Worm (Caenorhabditis elegans) whole organism, L4 larva: Measurements from ENCODE around the gene rgs-11.

Experiments
- D1046.2 ChIP-seq: fragments of 200-800 bp; sonication (Bioruptor generic); IDR thresholded peaks from 2 replicates; pipeline ENCODE4 v1.3.6; 2022; ENCODE audit warnings: missing genetic modification characterization, missing compliant biosample characterization
- F26F4.8 ChIP-seq: fragments of 200-800 bp; sonication (Bioruptor generic); conservative IDR thresholded peaks from 2 replicates; pipeline ENCODE4 v1.3.6; 2022; ENCODE audit warnings: missing genetic modification characterization, missing compliant biosample characterization
- T20F7.1 ChIP-seq: fragments of 200-800 bp; sonication (Bioruptor generic); optimal IDR thresholded peaks from 2 replicates; lab custom pipeline; 2018; ENCODE audit warnings: mild to moderate bottlenecking, missing genetic modification characterization, missing compliant biosample characterization
- T26A8.4 ChIP-seq: fragments of 200-800 bp; sonication (Bioruptor generic); IDR thresholded peaks from 2 replicates; pipeline ENCODE4 v1.3.6; 2022; ENCODE audit warnings: missing genetic modification characterization, missing compliant biosample characterization
- Y5F2A.4 ChIP-seq: fragments of 200-800 bp; sonication (Bioruptor generic); optimal IDR thresholded peaks from 2 replicates; lab custom pipeline; 2018; ENCODE audit warnings: mild to moderate bottlenecking, missing genetic modification characterization, missing compliant biosample characterization
- ama-1 ChIP-seq: fragments of 150-350 bp; optimal IDR thresholded peaks from 2 replicates; lab custom pipeline; 2014; ENCODE audit warnings: inconsistent platforms, mixed read lengths
- ceh-28 ChIP-seq: fragments of 150-350 bp; optimal IDR thresholded peaks from 2 replicates; lab custom pipeline; 2014; ENCODE audit warnings: missing biosample characterization, missing genetic modification reagents, missing genetic modification characterization
- ceh-44 ChIP-seq: fragments of 200-800 bp; sonication (Bioruptor generic); IDR thresholded peaks from 2 replicates; pipeline ENCODE4 v1.3.6; 2022; ENCODE audit warnings: missing genetic modification reagents, missing genetic modification characterization, missing compliant biosample characterization
- ceh-62 ChIP-seq: sonication (generic microtip); optimal IDR thresholded peaks from 2 replicates; lab custom pipeline; 2017; ENCODE audit warnings: missing biosample characterization, missing genetic modification characterization
- ctbp-1 ChIP-seq: fragments of 200-800 bp; sonication (Bioruptor generic); IDR thresholded peaks from 2 replicates; pipeline ENCODE4 v1.3.6; 2022; ENCODE audit warnings: missing genetic modification reagents, missing genetic modification characterization, missing compliant biosample characterization
- daf-12 ChIP-seq: fragments of 150-350 bp; optimal IDR thresholded peaks from 2 replicates; lab custom pipeline; 2014; ENCODE audit warnings: missing biosample characterization, missing genetic modification reagents, missing genetic modification characterization
- daf-16 ChIP-seq, 3 experiments: sonication (generic microtip); optimal IDR thresholded peaks; 2 replicates each; lab custom pipeline; 2016 to 2017; ENCODE audit warnings: missing genetic modification characterization in 3 of 3, missing genetic modification reagents in 3 of 3, mild to moderate bottlenecking in 2 of 3, missing compliant biosample characterization in 2 of 3, missing biosample characterization in 1 of 3, moderate library complexity in 1 of 3
- dmd-6 ChIP-seq: fragments of 200-800 bp; sonication (Bioruptor generic); IDR thresholded peaks from 2 replicates; pipeline ENCODE4 v1.3.6; 2022; ENCODE audit warnings: missing genetic modification reagents, missing genetic modification characterization, missing compliant biosample characterization
- dmd-8 ChIP-seq: fragments of 200-800 bp; sonication (Bioruptor generic); IDR thresholded peaks from 2 replicates; pipeline ENCODE4 v1.3.6; 2022; ENCODE audit warnings: missing genetic modification characterization, missing compliant biosample characterization
- dpl-1 ChIP-seq: fragments of 150-350 bp; optimal IDR thresholded peaks from 2 replicates; lab custom pipeline; 2014; ENCODE audit warnings: missing biosample characterization, missing genetic modification reagents, missing genetic modification characterization
- fkh-10 ChIP-seq: fragments of 150-350 bp; optimal IDR thresholded peaks from 2 replicates; lab custom pipeline; 2014; ENCODE audit warnings: missing biosample characterization, missing genetic modification reagents, missing genetic modification characterization
- hlh-11 ChIP-seq: fragments of 200-800 bp; sonication (Bioruptor generic); optimal IDR thresholded peaks from 2 replicates; lab custom pipeline; 2018; ENCODE audit warnings: mild to moderate bottlenecking, missing genetic modification characterization, missing compliant biosample characterization
- hmg-1.1 ChIP-seq: fragments of 200-800 bp; sonication (Bioruptor generic); IDR thresholded peaks from 2 replicates; pipeline ENCODE4 v1.3.6; 2022; ENCODE audit warnings: missing genetic modification reagents, missing genetic modification characterization, missing compliant biosample characterization
- lim-7 ChIP-seq: fragments of 200-800 bp; sonication (Bioruptor generic); IDR thresholded peaks from 2 replicates; pipeline ENCODE4 v1.3.6; 2022; ENCODE audit warnings: missing genetic modification characterization, missing compliant biosample characterization
- lin-1 ChIP-seq: fragments of 200-800 bp; sonication (Bioruptor generic); IDR thresholded peaks from 2 replicates; pipeline ENCODE4 v1.3.6; 2022; ENCODE audit warnings: missing genetic modification reagents, missing genetic modification characterization, missing compliant biosample characterization
- lin-39 ChIP-seq: fragments of 150-350 bp; optimal IDR thresholded peaks from 2 replicates; lab custom pipeline; 2014; ENCODE audit warnings: missing biosample characterization, missing genetic modification reagents, missing genetic modification characterization
- lir-3 ChIP-seq: sonication (generic microtip); optimal IDR thresholded peaks from 2 replicates; lab custom pipeline; 2016; ENCODE audit warnings: mild to moderate bottlenecking, missing genetic modification characterization, missing compliant biosample characterization
- lsy-2 ChIP-seq, 2 experiments: fragments of 150-350 bp in 1 of 2; sonication (generic microtip) in 1 of 2; optimal IDR thresholded peaks; 2 replicates each; lab custom pipeline; 2014 to 2017; ENCODE audit warnings: missing biosample characterization in 2 of 2, missing genetic modification characterization in 2 of 2
- mep-1 ChIP-seq: fragments of 150-350 bp; sonication (generic microtip); optimal IDR thresholded peaks from 3 replicates; lab custom pipeline; 2014; ENCODE audit warnings: missing biosample characterization, missing genetic modification characterization
- mxl-3 ChIP-seq: fragments of 200-800 bp; sonication (Bioruptor generic); optimal IDR thresholded peaks from 2 replicates; lab custom pipeline; 2018; ENCODE audit warnings: mild to moderate bottlenecking, missing genetic modification characterization, missing compliant biosample characterization
- nhr-102 ChIP-seq: sonication (generic microtip); optimal IDR thresholded peaks from 2 replicates; lab custom pipeline; 2016; ENCODE audit warnings: mild to moderate bottlenecking, missing genetic modification characterization, moderate library complexity, missing compliant biosample characterization
- nhr-11 ChIP-seq: fragments of 150-350 bp; optimal IDR thresholded peaks from 2 replicates; lab custom pipeline; 2014; ENCODE audit warnings: missing biosample characterization, missing genetic modification characterization
- nhr-237 ChIP-seq: sonication (generic microtip); optimal IDR thresholded peaks from 2 replicates; lab custom pipeline; 2017; ENCODE audit warnings: missing biosample characterization, missing genetic modification characterization
- nhr-25 ChIP-seq: sonication (generic microtip); optimal IDR thresholded peaks from 2 replicates; lab custom pipeline; 2017; ENCODE audit warnings: missing genetic modification characterization, mild to moderate bottlenecking, missing compliant biosample characterization, antibody characterized with exemption, moderate library complexity, borderline replicate concordance; ENCODE audit not compliant: insufficient read depth
- nhr-48 ChIP-seq: sonication (generic microtip); optimal IDR thresholded peaks from 2 replicates; lab custom pipeline; 2016; ENCODE audit warnings: mild to moderate bottlenecking, missing genetic modification characterization, missing compliant biosample characterization
- nhr-6 ChIP-seq: fragments of 150-350 bp; optimal IDR thresholded peaks from 2 replicates; lab custom pipeline; 2014; ENCODE audit warnings: missing biosample characterization, missing genetic modification characterization
- pqm-1 ChIP-seq: sonication (generic microtip); optimal IDR thresholded peaks from 2 replicates; lab custom pipeline; 2017; ENCODE audit warnings: missing biosample characterization, missing genetic modification characterization
- set-16 ChIP-seq: fragments of 200-800 bp; sonication (Bioruptor generic); IDR thresholded peaks from 2 replicates; pipeline ENCODE4 v1.3.6; 2022; ENCODE audit warnings: missing genetic modification reagents, missing genetic modification characterization, missing compliant biosample characterization
- skn-1 ChIP-seq: fragments of 150-350 bp; optimal IDR thresholded peaks from 2 replicates; lab custom pipeline; 2014; ENCODE audit warnings: missing biosample characterization, missing genetic modification characterization
- spr-1 ChIP-seq: sonication (generic microtip); optimal IDR thresholded peaks from 2 replicates; lab custom pipeline; 2016; ENCODE audit warnings: mild to moderate bottlenecking, missing genetic modification characterization, missing compliant biosample characterization
- tag-97 ChIP-seq: fragments of 200-800 bp; sonication (Bioruptor generic); IDR thresholded peaks from 2 replicates; pipeline ENCODE4 v1.3.6; 2022; ENCODE audit warnings: missing genetic modification characterization, missing compliant biosample characterization
- tra-1 ChIP-seq: fragments of 200-800 bp; sonication (Bioruptor generic); IDR thresholded peaks from 2 replicates; pipeline ENCODE4 v1.3.6; 2022; ENCODE audit warnings: missing genetic modification reagents, missing genetic modification characterization, missing compliant biosample characterization

Gene rgs-11

DNA sequence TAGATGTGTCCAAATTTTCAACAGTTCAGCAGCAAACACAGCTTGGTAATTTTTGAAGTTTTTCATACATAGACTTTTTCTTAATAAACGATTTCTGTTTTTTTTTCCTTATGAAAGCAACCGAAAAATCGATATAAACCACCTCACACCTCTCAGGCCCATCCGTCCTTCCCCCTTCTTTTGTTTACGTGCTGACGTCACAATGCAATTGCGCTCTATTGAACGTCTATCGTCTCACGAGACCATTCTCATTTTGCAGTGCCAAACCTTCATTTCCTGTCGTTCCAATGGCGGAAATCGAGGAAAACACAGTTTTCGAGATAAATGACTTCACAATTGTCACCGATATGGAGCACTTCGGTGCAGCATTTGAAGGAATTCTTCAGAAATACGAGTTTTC is 18.9 kb downstream of the rgs-11 start, which contains the start of gene rbg-1 (continued):
- peak; percentile 45 for TF ChIP-seq nhr-102 (tag; lab: Kevin White, UChicago)
- TF ChIP-seq ceh-28 (tag; lab: Kevin White, UChicago), result peak; percentile 37
- no peak for TF ChIP-seq spr-1 (tag; lab: Kevin White, UChicago)
- peak; percentile 71 for TF ChIP-seq T26A8.4 (GFP tag; lab: Robert Waterston, UW)
- 0 out of 2 replicates have a peak, but pooled peaks have one; percentile 53 for TF ChIP-seq tra-1
- TF ChIP-seq lin-1 (GFP tag; lab: Robert Waterston, UW), result peak; percentile 61; the same call in 1 of the 2 replicates
- no peak for TF ChIP-seq T20F7.1 (GFP tag; lab: Kevin White, UChicago)
- TF ChIP-seq pqm-1 (tag; lab: Kevin White, UChicago), result peak; percentile 28
- no peak for TF ChIP-seq daf-12 (tag; lab: Kevin White, UChicago)
- TF ChIP-seq nhr-48, result no peak
- no peak for TF ChIP-seq set-16
- peak; percentile 47 for TF ChIP-seq nhr-25
- no peak for TF ChIP-seq tag-97 (GFP tag; lab: Robert Waterston, UW)
- peak; percentile 58; the same call in 1 of the 2 replicates for TF ChIP-seq ctbp-1 (GFP tag; lab: Robert Waterston, UW)
- TF ChIP-seq dpl-1 (GFP tag; lab: Kevin White, UChicago), result peak; percentile 45
- no peak for TF ChIP-seq lim-7 (GFP tag; lab: Robert Waterston, UW)
- TF ChIP-seq Y5F2A.4, result no peak

DNA sequence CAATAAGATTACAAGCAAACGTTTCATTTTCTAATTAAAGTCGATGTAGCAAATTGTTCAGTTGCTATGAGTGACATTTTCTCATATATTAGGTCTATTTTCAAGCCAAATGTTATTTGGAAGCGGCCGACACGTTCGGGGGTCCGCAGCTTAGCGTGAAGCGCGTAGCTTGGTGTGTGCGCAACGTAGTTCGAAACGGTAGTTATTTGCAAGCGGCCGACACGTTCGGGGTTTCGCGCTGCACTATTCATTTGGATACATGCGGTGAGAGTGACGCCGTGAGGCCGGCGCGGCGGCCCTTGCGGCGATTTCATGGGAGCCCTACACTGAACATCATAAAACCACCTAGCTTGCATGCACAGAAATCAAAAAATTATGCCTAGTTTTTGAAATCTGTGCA is 23.8 kb downstream of the rgs-11 start:
- TF ChIP-seq lin-39, result no peak
- no peak for TF ChIP-seq D1046.2 (GFP tag; lab: Robert Waterston, UW)

DNA sequence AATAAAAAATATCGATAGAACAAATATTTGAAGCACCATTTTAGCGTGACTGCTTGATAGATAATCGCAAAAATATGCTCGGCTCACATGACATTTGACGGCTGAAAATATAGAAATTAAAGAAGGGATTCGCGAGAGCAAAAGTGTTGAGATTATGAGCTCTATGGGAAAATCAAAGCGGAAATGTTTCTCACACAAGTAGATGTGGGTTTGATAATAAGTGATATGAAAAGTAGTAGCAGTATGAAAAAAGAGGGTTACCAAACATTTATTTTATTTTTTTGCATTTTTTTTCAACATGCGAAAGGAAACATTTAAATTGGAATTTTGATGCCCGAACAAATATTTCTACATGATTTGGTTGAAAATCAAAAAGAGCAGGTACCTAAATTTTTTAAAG is 26.9 kb downstream of the rgs-11 start, which contains the start of gene iglr-1:
Gene iglr-1 (minus strand): TSS at position 101 of the 400 bp plus-strand sequence.
- no peak for TF ChIP-seq skn-1

DNA sequence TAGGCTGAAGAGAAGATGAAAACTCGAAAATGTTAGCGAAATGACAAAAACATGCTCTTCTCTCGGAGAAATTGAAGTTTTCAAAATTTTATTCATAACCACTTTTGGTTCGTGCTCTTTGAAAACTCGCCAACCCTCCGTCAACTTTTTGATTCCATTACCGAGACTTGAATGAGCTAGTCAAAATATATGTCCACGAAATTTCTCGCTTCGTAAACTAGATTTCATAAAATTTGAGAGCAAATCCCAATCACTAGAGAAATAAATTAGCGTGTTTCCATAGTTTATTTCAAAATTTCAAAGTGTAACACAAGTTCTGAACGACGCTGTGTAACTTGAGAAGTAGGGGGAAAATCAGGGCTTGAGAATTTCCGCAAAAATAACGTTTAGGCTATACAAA is 29.4 kb downstream of the rgs-11 start:
- peak; percentile 6 for TF ChIP-seq fkh-10 (GFP tag; lab: Kevin White, UChicago)
- no peak for TF ChIP-seq ceh-44 (GFP tag; lab: Robert Waterston, UW)

ce11 chrX:14999101-14999500 is 34.7 kb downstream of the rgs-11 start, which contains the start of gene cutl-3:
TSS of gene cutl-3 (minus strand) at chrX:14999201.
- TF ChIP-seq mep-1 (tag; lab: Kevin White, UChicago) (no peak), T26A8.4 (GFP tag; lab: Robert Waterston, UW) (no peak), lsy-2 (tag; optimal IDR thresholded peaks at IDR 0.05; lab: Kevin White, UChicago) (no peak), ceh-44 (GFP tag; lab: Robert Waterston, UW) (no peak), set-16 (no peak), F26F4.8 (GFP tag; lab: Robert Waterston, UW) (no peak)

ce11 chrX:15003891-15004550 is 39.7 kb downstream of the rgs-11 start, which contains the start of gene slc-25A18.1:
TSS of gene slc-25A18.1 (minus strand) at chrX:15003941.
- TF ChIP-seq pqm-1 (tag; lab: Kevin White, UChicago), result peak; percentile 58
- TF ChIP-seq ama-1 (lab: Kevin White, UChicago), result no peak
- peak; percentile 17; the same call in 1 of the 2 replicates for TF ChIP-seq dmd-6 (GFP tag; lab: Robert Waterston, UW)

DNA sequence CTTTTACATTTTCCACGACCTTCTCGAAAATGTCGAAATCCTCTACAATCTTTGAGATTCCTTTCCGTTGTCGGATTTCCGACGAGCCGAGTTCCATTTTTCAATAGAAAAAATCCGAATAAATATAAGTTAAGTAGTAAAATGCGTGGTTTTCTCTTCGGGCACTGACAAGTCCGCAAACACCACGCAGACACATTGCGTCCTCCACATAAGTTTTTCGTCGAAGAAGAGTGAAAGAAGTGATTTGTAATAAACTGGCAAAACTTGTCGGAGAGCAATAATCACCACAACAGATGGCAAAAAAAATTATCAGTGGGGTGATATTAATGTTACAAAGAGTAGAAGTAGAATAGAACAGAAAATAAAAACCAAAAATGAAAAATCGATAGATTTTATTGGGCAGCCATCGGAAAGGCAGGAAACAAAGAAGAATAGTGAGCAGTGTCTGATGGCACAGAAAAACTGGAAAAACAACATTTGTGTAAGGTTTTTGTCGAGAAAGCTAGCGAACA is 42.5 kb downstream of the rgs-11 start, which contains the start of gene ergi-2:
Gene ergi-2 (minus strand): TSS at position 462 of the 512 bp plus-strand sequence.
- TF ChIP-seq nhr-6 (tag; lab: Kevin White, UChicago) (peak; percentile 12), dpl-1 (GFP tag; lab: Kevin White, UChicago) (peak; percentile 5), lsy-2 (tag; optimal IDR thresholded peaks at IDR 0.05; lab: Kevin White, UChicago) (peak in 1 of 2 experiments; percentile 22), dmd-8 (GFP tag; lab: Robert Waterston, UW) (no peak), lim-7 (GFP tag; lab: Robert Waterston, UW) (no peak), F26F4.8 (GFP tag; lab: Robert Waterston, UW) (no peak), nhr-237 (tag; lab: Kevin White, UChicago) (no peak), mxl-3 (no peak), spr-1 (tag; lab: Kevin White, UChicago) (no peak), mep-1 (tag; lab: Kevin White, UChicago) (peak; percentile 22), hlh-11 (peak; percentile 23), Y5F2A.4 (no peak), ceh-62 (tag; lab: Kevin White, UChicago) (no peak), nhr-11 (tag; lab: Kevin White, UChicago) (no peak), hmg-1.1 (peak; percentile 40; the same call in 1 of the 2 replicates), lir-3 (tag; lab: Kevin White, UChicago) (no peak), daf-16 (GFP tag; optimal IDR thresholded peaks at IDR 0.05; lab: Kevin White, UChicago) (no peak), daf-16 (tag; optimal IDR thresholded peaks at IDR 0.05; lab: Kevin White, UChicago) (no peak)
